Worm (Caenorhabditis elegans) whole organism, dauer: Measurements from ENCODE around the gene his-59.

Experiments used
- unc-62 ChIP-seq: sonication (generic microtip); optimal IDR thresholded peaks from 2 replicates; lab custom pipeline; 2017; ENCODE audit warnings: missing biosample characterization, missing genetic modification reagents, missing genetic modification characterization

Gene his-59

DNA sequence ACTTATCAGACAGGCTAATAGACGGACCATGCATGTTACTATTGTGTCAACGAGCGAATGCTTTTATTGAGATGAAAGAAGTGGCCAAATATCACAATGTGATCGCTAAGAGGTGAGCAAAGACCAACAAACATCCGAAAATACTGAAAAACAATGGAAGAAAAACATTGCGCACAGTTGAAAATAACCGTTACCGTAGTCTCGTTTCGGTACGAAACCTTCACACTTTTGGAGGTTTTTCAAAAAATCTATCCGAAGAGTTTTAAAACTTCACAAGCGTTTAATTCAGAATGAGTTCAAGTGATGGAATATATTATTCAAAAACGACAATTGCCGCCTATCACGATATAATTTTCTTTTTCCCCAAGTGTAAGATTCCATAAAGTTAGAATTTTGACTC lies 20.8 kb downstream of the his-59 start:
- no peak for TF ChIP-seq unc-62 (GFP tag; lab: Kevin White, UChicago)

DNA sequence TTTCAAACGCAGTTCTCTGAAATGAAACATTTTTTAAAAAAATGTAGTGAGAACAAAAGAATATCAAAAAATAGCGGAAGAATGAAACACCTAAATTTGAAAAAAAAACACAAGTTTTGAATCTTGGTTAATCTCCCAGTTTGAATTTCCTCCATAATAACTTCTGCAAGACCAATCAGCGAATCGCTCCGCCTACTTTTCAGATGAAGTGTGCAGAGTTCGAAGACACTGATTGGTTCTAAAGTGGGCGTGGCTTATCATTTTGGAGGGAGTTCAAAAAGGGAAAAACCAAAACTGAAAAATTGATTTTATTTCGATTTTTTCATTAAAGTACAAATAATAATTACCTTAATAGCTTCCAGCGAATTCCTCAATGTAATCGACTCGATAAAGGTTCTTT lies 22.8 kb downstream of the his-59 start:
- TF ChIP-seq unc-62 (GFP tag; lab: Kevin White, UChicago), result no peak

DNA sequence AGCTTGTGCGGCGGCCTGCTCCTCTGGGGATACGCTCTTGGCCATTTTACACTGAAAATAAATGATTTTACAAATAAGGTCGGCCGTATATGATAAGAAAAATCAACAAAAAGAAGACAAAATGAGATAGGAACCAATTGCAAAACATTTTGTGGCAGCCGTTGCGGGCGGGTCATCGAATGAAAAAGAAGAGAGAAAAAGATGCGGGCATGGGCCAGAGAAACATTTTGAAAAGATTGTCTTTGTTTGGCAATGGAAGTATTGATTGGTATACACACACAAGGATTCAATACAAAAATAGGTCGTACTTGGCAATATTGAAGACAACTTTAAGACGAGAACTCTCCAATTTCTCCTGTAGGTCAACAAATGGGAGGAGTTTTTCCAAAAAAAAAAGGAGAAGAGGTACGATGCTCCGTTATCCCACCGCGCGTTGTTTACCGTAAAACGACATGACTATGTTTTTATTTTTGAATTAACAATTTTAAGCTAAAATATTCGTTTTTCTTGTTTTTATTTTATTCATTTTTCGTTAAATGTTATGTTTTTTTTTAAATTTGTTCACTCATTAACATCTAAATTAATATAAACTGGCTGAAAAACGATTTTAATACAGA lies 24.7 kb downstream of the his-59 start, which contains the start of the genes plc-4 and R05G6.4:
Gene plc-4 (minus strand): TSS at position 51 of the 617 bp plus-strand sequence.
Gene R05G6.4 (plus strand): TSS at position 617 of the 617 bp plus-strand sequence.
- TF ChIP-seq unc-62 (GFP tag; lab: Kevin White, UChicago), result no peak

DNA sequence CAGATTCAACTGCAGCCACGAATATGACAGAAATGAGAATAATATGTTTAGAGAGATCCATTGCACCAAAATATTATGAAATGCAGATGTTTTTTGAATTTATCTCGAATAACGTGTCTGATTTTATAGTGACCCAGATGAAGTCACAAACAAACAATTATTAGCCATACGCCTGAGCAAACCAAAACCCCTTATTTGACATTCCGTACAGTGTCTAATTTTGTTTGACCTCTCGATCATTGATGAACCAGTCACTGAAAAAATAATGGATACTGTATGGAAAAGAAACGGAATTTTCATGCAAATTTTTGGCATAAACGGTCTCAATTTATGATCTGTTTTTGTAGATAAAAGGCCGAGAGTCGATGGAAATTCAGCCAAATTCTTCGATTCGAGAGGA lies 28.1 kb downstream of the his-59 start, which contains the start of the genes R05G6.9 and R05G6.3:
Gene R05G6.9 (minus strand): TSS at position 101 of the 400 bp plus-strand sequence.
Gene R05G6.3 (plus strand): TSS at position 386 of the 400 bp plus-strand sequence.
- no peak for TF ChIP-seq unc-62 (GFP tag; lab: Kevin White, UChicago)

DNA sequence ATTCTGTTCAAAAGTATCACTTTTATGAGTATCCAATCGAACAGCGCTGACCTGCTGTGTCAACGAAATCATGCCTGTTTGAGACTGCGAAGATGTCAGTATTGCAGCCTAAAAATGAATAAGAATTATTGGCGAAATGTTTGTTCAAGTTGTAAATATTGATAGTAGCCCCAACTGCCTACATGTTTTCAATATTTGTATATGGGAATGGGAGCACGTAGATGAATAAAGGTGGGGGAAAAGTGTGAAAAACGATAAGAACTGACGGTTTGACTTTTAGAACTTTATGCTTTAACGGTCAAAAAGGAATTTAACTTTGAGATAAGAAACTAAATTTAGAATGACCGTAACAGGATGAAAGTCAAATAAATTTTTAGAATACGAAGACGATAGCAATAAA lies 32.2 kb downstream of the his-59 start:
- TF ChIP-seq unc-62 (GFP tag; lab: Kevin White, UChicago), result no peak

DNA sequence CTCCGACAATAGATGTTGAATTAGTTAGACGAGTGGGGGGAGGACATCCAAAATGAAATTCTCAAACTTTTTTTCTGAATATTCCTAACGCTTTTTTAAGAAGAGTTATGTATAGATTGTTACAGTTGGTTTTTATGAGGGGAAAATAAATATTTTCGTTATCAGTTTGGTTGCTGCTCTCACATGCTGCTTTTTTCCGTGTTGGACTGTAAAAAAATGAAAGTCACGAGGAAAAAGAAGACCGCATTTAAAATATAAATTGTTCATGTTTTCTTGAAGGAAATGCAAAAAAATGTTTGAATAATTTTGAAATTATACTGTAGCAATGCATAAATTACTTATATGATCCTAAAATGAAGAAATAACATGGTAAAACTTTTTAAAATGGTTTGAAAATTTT lies 32.8 kb downstream of the his-59 start:
- no peak for TF ChIP-seq unc-62 (GFP tag; lab: Kevin White, UChicago)

DNA sequence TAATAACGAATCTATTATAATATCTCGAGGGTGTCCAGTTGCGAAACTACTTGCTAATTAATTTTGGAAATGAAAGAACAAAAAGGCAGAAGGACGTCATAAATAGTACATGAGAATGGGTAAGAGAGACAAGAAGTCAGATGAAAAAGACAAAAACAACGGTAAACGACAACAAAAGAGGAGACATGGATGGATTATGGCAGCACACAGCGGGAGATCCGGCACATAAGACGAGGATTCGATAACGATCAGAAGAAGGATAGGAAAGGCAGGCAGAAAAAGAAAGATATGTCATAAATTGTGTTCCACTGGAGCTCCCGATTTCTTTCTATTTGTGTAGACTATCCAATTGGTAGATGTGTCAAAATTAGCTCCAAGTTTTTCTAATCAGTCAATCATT lies 33.5 kb downstream of the his-59 start:
- no peak for TF ChIP-seq unc-62 (GFP tag; lab: Kevin White, UChicago)

DNA sequence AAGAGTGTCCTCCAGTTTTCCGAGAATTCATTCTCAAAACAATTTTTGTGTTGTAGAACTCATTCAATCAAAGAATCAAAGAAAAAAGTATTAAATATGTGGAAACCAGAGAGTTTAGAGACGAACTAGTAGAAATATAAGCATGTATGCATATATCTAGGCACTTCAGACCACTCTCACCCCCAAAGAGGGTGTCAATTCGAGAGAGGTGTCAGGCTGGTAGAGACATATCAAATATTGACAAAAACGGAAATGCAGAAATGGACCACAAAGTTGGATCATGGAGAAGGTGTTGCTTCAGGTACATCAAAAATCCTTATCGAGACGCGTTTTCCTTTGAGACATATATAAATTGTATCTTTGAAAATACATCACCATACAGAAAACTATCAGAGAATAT lies 35.7 kb downstream of the his-59 start:
- TF ChIP-seq unc-62 (GFP tag; lab: Kevin White, UChicago), result no peak

DNA sequence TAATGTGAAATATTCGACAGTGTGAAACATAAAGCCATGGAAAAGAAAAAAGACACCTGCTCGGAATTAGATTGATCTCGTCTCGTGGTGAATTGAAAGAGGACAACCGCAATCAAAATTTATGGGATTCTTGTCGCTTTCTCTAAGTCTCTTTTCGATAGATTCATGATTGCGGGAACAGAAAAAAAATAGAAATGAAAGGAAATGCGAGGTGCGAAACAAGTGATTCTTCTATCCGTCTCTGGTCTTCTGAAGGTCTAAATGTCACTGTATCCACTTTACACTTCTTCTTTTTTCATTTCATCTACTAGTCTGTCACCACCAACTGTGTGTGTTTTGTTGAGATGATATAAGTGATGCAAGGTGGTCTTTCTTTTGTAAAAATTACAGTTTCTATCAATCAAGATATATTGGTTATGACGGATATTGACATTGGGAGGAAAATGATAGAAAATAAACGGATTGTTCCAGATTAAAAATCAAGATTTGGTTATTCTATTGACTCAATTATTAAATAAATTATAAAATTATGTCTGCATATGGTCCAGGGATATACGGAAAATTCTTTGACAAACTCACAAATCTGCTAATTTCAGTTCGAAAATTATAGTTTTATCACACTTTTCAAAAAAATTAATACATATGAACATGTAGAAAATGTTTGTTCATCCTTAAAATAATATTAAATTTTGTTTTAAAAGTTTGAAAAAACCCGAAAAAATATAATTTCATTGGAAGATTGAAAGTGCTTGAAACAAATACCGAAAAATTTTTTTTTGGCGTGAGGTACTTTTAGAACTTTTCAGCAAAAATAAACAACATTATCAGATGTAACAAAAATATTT lies 42.4 kb downstream of the his-59 start:
- TF ChIP-seq unc-62 (GFP tag; lab: Kevin White, UChicago), result no peak

DNA sequence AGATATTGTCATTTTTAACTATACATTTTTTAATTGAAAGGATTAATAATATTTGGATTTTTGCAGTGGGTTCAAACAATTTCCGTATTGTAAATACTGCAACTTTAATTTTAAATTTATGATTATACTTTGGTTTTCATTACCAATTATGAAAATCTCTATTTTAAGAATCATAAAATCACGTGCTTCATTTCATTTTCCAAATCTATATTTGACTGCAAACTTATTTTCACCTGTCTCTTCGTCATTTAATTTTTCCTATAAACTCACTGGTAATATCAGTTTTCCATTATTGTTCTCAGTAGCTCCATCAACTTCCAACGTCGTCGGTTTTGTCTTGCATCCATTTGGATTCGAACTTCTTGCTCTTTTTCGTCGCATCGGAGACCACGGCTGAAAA lies 44.3 kb downstream of the his-59 start, which contains the start of gene R05G6.1:
Gene R05G6.1 (plus strand): TSS at position 301 of the 400 bp plus-strand sequence.
- TF ChIP-seq unc-62 (GFP tag; lab: Kevin White, UChicago), result no peak
